Worm (Caenorhabditis elegans) whole organism, early embryonic: ENCODE data around the gene nlp-59.

Source experiments
- B0310.2 ChIP-seq: sonication (generic microtip); optimal IDR thresholded peaks from 2 replicates; lab custom pipeline; 2016; ENCODE audit warnings: mild to moderate bottlenecking, missing genetic modification characterization, missing compliant biosample characterization
- F13C5.2 ChIP-seq: sonication (generic microtip); optimal IDR thresholded peaks from 2 replicates; lab custom pipeline; 2017; ENCODE audit warnings: mild to moderate bottlenecking, missing genetic modification characterization, inconsistent platforms, missing compliant biosample characterization
- aly-1 ChIP-seq: sonication (generic microtip); optimal IDR thresholded peaks from 2 replicates; lab custom pipeline; 2016; ENCODE audit warnings: missing genetic modification characterization, missing compliant biosample characterization
- ama-1 ChIP-seq: fragments of 150-350 bp; optimal IDR thresholded peaks from 2 replicates; lab custom pipeline; 2014
- ceh-13 ChIP-seq: fragments of 200-800 bp; sonication (Bioruptor generic); optimal IDR thresholded peaks from 2 replicates; lab custom pipeline; 2018; ENCODE audit warnings: mild to moderate bottlenecking, missing genetic modification characterization, missing compliant biosample characterization
- ceh-36 ChIP-seq: sonication (generic microtip); optimal IDR thresholded peaks from 2 replicates; lab custom pipeline; 2016; ENCODE audit warnings: missing genetic modification characterization, inconsistent platforms, missing compliant biosample characterization
- ets-7 ChIP-seq: sonication (generic microtip); optimal IDR thresholded peaks from 2 replicates; lab custom pipeline; 2016; ENCODE audit warnings: missing genotype, missing genetic modification characterization, missing compliant biosample characterization
- flt-1 ChIP-seq: fragments of 200-800 bp; sonication (Bioruptor generic); IDR thresholded peaks from 2 replicates; pipeline ENCODE4 v1.3.6; 2022; ENCODE audit warnings: missing genetic modification characterization, missing compliant biosample characterization
- hmbx-1 ChIP-seq: sonication (generic microtip); optimal IDR thresholded peaks from 2 replicates; lab custom pipeline; 2016; ENCODE audit warnings: mild to moderate bottlenecking, missing genetic modification characterization, missing compliant biosample characterization
- hmg-4 ChIP-seq: fragments of 200-800 bp; sonication (Bioruptor generic); optimal IDR thresholded peaks from 2 replicates; lab custom pipeline; 2018; ENCODE audit warnings: mild to moderate bottlenecking, missing genetic modification characterization, missing compliant biosample characterization
- hnd-1 ChIP-seq: sonication (generic microtip); optimal IDR thresholded peaks from 2 replicates; lab custom pipeline; 2016; ENCODE audit warnings: missing genetic modification characterization, missing compliant biosample characterization
- pes-1 ChIP-seq: fragments of 200-800 bp; sonication (Bioruptor generic); IDR thresholded peaks from 2 replicates; pipeline ENCODE4 v1.3.6; 2022; ENCODE audit warnings: missing genetic modification reagents, missing genetic modification characterization, missing compliant biosample characterization
- scrt-1 ChIP-seq: fragments of 200-800 bp; sonication (Bioruptor generic); IDR thresholded peaks from 2 replicates; pipeline ENCODE4 v1.3.6; 2022; ENCODE audit warnings: missing genetic modification characterization, missing compliant biosample characterization
- sea-1 ChIP-seq: fragments of 200-800 bp; sonication (Bioruptor generic); conservative IDR thresholded peaks from 2 replicates; pipeline ENCODE4 v1.3.6; 2022; ENCODE audit warnings: missing genetic modification characterization, missing compliant biosample characterization
- tbx-11 ChIP-seq: fragments of 200-800 bp; sonication (Bioruptor generic); IDR thresholded peaks from 2 replicates; pipeline ENCODE4 v1.3.6; 2022; ENCODE audit warnings: missing genetic modification characterization, missing compliant biosample characterization
- tbx-37 ChIP-seq: fragments of 200-800 bp; sonication (Bioruptor generic); conservative IDR thresholded peaks from 2 replicates; pipeline ENCODE4 v1.3.6; 2022; ENCODE audit warnings: missing genetic modification reagents, missing genetic modification characterization, missing compliant biosample characterization
- tra-4 ChIP-seq: sonication (generic microtip); optimal IDR thresholded peaks from 2 replicates; lab custom pipeline; 2017; ENCODE audit warnings: missing genetic modification characterization, missing compliant biosample characterization

nlp-59 gene

ce11 chrV:14971136-14971535, at the start of gene nlp-59:
Gene nlp-59 (plus strand): TSS chrV:14971436.
- TF ChIP-seq tra-4 = no peak

DNA sequence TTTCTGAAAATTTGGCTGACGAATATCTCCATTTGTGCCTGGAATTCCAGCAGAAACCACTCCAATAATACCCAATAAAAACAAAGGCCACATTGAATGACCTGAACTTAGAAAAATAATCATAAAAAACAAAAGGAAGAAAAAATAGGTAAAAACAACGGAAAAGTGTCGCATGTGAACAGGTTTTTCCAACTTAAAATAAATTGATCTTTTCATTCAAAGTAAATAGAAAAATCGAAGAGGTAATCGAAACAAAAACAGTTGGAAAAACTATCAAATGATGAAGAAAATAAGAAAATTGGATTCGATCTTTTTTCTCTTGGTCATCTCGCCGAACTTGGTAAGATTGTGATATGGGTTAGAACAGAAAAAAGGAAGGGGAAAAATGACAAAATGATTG, 49.7 kb upstream of the nlp-59 start, which contains the start of gene zmp-4:
TSS of gene zmp-4 (minus strand) at position 101 of the 400 bp plus-strand sequence.
- TF ChIP-seq pes-1 = no peak
- TF ChIP-seq tra-4 = no peak
- no peak for TF ChIP-seq ets-7 (tag; lab: Kevin White, UChicago)
- TF ChIP-seq scrt-1 (GFP tag; lab: Robert Waterston, UW) = no peak
- TF ChIP-seq tbx-37 (GFP tag; lab: Robert Waterston, UW) = no peak
- TF ChIP-seq flt-1 (GFP tag; lab: Robert Waterston, UW) = no peak
- TF ChIP-seq aly-1 (tag; lab: Kevin White, UChicago) = no peak
- no peak for TF ChIP-seq hmg-4 (GFP tag; lab: Kevin White, UChicago)
- no peak for TF ChIP-seq hmbx-1 (tag; lab: Kevin White, UChicago)
- no peak for TF ChIP-seq ama-1 (lab: Kevin White, UChicago)
- TF ChIP-seq ceh-36 = no peak
- TF ChIP-seq B0310.2 = no peak
- TF ChIP-seq hnd-1 (tag; lab: Kevin White, UChicago) = no peak
- no peak for TF ChIP-seq sea-1
- no peak for TF ChIP-seq ceh-13 (GFP tag; lab: Kevin White, UChicago)
- TF ChIP-seq F13C5.2 (tag; lab: Kevin White, UChicago) = no peak
- TF ChIP-seq tbx-11 (GFP tag; lab: Robert Waterston, UW) = no peak

- TF ChIP-seq aly-1 (tag; lab: Kevin White, UChicago) = no peak
- no peak for TF ChIP-seq tra-4
- no peak for TF ChIP-seq B0310.2
- TF ChIP-seq hnd-1 (tag; lab: Kevin White, UChicago) = no peak
- no peak for TF ChIP-seq F13C5.2 (tag; lab: Kevin White, UChicago)
- no peak for TF ChIP-seq hmbx-1 (tag; lab: Kevin White, UChicago)
- TF ChIP-seq sea-1 = no peak
- TF ChIP-seq tbx-11 (GFP tag; lab: Robert Waterston, UW) = no peak
- no peak for TF ChIP-seq ets-7 (tag; lab: Kevin White, UChicago)
- no peak for TF ChIP-seq flt-1 (GFP tag; lab: Robert Waterston, UW)
- no peak for TF ChIP-seq tbx-37 (GFP tag; lab: Robert Waterston, UW)
- no peak for TF ChIP-seq ama-1 (lab: Kevin White, UChicago)
- TF ChIP-seq pes-1 = no peak
- no peak for TF ChIP-seq scrt-1 (GFP tag; lab: Robert Waterston, UW)
- TF ChIP-seq ceh-36 = no peak
These were observed 47.1 kb upstream of the nlp-59 start, which contains the start of gene srg-54 for ce11 chrV:14924104-14924503. Gene srg-54 (minus strand): TSS chrV:14924204.

DNA sequence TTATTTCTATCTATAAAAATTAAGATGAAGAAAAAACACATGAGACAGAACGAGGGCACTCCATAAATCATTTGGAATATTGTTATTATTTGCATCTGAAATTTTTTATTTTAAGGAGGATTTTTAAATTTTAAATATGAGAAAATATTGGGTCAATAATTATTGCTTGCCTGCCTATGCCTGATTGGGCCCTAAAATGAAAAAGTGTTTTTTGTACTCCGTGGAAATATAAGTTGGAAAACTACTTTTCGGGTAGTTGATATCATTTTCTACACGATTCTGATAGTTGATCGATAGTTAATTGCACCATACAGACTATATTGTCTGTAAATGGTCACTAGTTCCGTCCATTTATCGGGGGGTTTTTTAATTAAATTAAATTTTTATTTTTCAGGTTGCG, 43.0 kb upstream of the nlp-59 start, which contains the start of gene srg-55:
TSS of gene srg-55 (minus strand) at position 101 of the 400 bp plus-strand sequence.
- no peak for TF ChIP-seq hnd-1 (tag; lab: Kevin White, UChicago)
- TF ChIP-seq aly-1 (tag; lab: Kevin White, UChicago) = no peak
- no peak for TF ChIP-seq hmbx-1 (tag; lab: Kevin White, UChicago)
- TF ChIP-seq sea-1 = no peak
- no peak for TF ChIP-seq F13C5.2 (tag; lab: Kevin White, UChicago)
- no peak for TF ChIP-seq scrt-1 (GFP tag; lab: Robert Waterston, UW)

DNA sequence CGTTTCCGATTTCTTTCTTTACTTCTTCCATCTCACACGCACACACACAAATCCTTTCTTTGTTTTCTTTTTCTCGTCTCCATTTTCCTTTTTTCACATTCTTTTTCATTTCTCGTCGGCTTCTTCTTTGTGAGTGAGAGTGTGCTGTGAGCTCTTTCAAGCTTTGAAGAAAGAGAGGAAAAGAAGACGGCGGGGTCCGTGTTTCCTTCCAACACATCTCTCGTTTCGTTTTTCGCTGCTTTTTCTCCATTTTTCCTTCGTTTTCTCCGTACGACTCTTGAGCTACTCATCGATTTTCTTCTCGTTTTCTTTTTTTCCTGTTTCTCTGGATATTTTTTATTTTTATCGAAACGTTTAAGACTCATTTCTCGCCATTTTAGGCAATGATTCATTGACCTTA, 41.1 kb upstream of the nlp-59 start:
- TF ChIP-seq tbx-37 (GFP tag; lab: Robert Waterston, UW) (no peak), tbx-11 (GFP tag; lab: Robert Waterston, UW) (no peak), ceh-36 (no peak), scrt-1 (GFP tag; lab: Robert Waterston, UW) (no peak), ceh-13 (GFP tag; lab: Kevin White, UChicago) (no peak), hmbx-1 (tag; lab: Kevin White, UChicago) (no peak), pes-1 (no peak), flt-1 (GFP tag; lab: Robert Waterston, UW) (no peak), F13C5.2 (tag; lab: Kevin White, UChicago) (no peak), tra-4 (no peak), ets-7 (tag; lab: Kevin White, UChicago) (no peak), aly-1 (tag; lab: Kevin White, UChicago) (no peak), hmg-4 (GFP tag; lab: Kevin White, UChicago) (no peak), ama-1 (lab: Kevin White, UChicago) (no peak), B0310.2 (no peak)

- TF ChIP-seq ceh-13 (GFP tag; lab: Kevin White, UChicago) = no peak
- TF ChIP-seq sea-1 = no peak
- TF ChIP-seq hmg-4 (GFP tag; lab: Kevin White, UChicago) = no peak
These were observed 37.6 kb upstream of the nlp-59 start for ce11 chrV:14933450-14934218.

DNA sequence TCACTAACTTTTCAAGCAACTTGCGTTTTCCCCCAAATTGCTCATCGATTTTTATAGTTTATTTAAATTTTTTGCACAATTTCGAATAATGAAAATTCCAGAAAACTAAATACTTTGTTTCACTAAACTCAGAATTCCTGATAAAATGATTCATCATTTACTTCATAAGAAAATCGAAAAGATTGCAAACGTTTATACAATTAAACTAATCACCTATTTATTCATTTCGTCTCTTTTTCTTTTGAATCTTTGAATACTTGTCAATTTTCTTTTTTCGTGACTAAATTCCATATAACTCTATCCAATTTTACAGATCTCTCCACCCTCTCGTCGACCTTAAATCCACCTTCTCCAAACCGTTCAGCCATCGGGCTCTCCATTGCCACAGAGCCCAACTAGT, 34.6 kb upstream of the nlp-59 start, which contains the start of gene C30G7.2:
TSS of gene C30G7.2 (plus strand) at position 301 of the 400 bp plus-strand sequence.
- TF ChIP-seq ets-7 (tag; lab: Kevin White, UChicago) (no peak), flt-1 (GFP tag; lab: Robert Waterston, UW) (no peak), aly-1 (tag; lab: Kevin White, UChicago) (no peak), pes-1 (no peak), ama-1 (lab: Kevin White, UChicago) (no peak), F13C5.2 (tag; lab: Kevin White, UChicago) (no peak), tbx-37 (GFP tag; lab: Robert Waterston, UW) (no peak), ceh-36 (no peak), hnd-1 (tag; lab: Kevin White, UChicago) (no peak), hmg-4 (GFP tag; lab: Kevin White, UChicago) (no peak), ceh-13 (GFP tag; lab: Kevin White, UChicago) (no peak)
